Fruit fly (Drosophila melanogaster): ENCODE data around the gene Blos2.

Blos2 gene

DNA sequence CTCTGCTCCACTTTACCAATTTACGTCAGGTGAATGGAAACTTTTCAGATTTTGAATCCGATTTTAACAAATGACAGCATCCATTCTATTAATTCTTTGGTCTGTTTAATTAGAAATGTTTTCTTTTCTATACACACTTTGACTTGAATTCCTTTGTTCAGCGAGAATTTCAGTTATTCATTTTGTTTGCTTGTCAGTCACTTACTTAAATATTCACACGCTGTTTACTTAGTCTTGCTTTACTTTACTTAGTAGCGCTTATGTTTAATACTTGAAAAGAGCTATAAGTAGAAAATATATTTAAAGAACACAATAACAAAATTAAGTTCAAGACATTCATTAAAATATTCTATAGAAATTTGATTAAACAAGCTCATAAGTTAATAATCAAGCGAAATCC is 46.1 kb downstream of the Blos2 start, which contains the start of gene CG32073 (continued):
- TF ChIP-seq CG17385 (GFP tag; optimal IDR thresholded peaks at IDR 0.05), result no peak
- TF ChIP-seq sens-2 (GFP tag; IDR thresholded peaks at IDR 0.05), result no peak
- no peak for TF ChIP-seq twi (tag; optimal IDR thresholded peaks at IDR 0.05)
- TF ChIP-seq tup (GFP tag; optimal IDR thresholded peaks at IDR 0.05), result no peak
- TF ChIP-seq H2.0 (GFP tag; IDR thresholded peaks at IDR 0.05), result no peak
- TF ChIP-seq gsb (GFP tag; IDR thresholded peaks at IDR 0.05), result no peak
- TF ChIP-seq chn (GFP tag; optimal IDR thresholded peaks at IDR 0.05), result no peak
- no peak for TF ChIP-seq CG4282 (GFP tag; optimal IDR thresholded peaks at IDR 0.05)
- peak; percentile 26 for TF ChIP-seq CG3407 (GFP tag; optimal IDR thresholded peaks at IDR 0.05)
- no peak for TF ChIP-seq Optix (GFP tag; IDR thresholded peaks at IDR 0.05)
- peak; percentile 55 for TF ChIP-seq CG13296 (GFP tag; optimal IDR thresholded peaks at IDR 0.05)
- TF ChIP-seq CG13424 (tag; optimal IDR thresholded peaks at IDR 0.05), result no peak
- TF ChIP-seq toy (GFP tag; IDR thresholded peaks at IDR 0.05), result no peak
- no peak for TF ChIP-seq nau (GFP tag; optimal IDR thresholded peaks at IDR 0.05)
- no peak for TF ChIP-seq Neu2 (GFP tag; optimal IDR thresholded peaks at IDR 0.05; ENCODE audit: borderline replicate concordance)
- no peak for TF ChIP-seq CG1832 (GFP tag; optimal IDR thresholded peaks at IDR 0.05)
- TF ChIP-seq gt (GFP tag; IDR thresholded peaks at IDR 0.05), result no peak
- TF ChIP-seq sc (optimal IDR thresholded peaks at IDR 0.05), result no peak
- TF ChIP-seq sc (GFP tag; optimal IDR thresholded peaks at IDR 0.05), result no peak
- peak; percentile 51 for TF ChIP-seq ATbp (GFP tag; optimal IDR thresholded peaks at IDR 0.05)
- no peak for TF ChIP-seq cg (GFP tag; optimal IDR thresholded peaks at IDR 0.05)
- no peak for TF ChIP-seq Dip2 (GFP tag; IDR thresholded peaks at IDR 0.05)
- TF ChIP-seq CG9932 (GFP tag; IDR thresholded peaks at IDR 0.05), result no peak
- TF ChIP-seq Awh (GFP tag; IDR thresholded peaks at IDR 0.05), result 0 out of 2 replicates have a peak, but pooled peaks have one; percentile 16
- peak; percentile 23 for TF ChIP-seq CG1603 (tag; optimal IDR thresholded peaks at IDR 0.05)
- no peak for TF ChIP-seq luna (GFP tag; optimal IDR thresholded peaks at IDR 0.05)
- TF ChIP-seq CG12391 (tag; optimal IDR thresholded peaks at IDR 0.05), result no peak
- TF ChIP-seq HLH3B (GFP tag; IDR thresholded peaks at IDR 0.05), result no peak
- TF ChIP-seq CG11695 (GFP tag; IDR thresholded peaks at IDR 0.05), result 0 out of 3 replicates have a peak, but pooled peaks have one; percentile 20
- no peak for TF ChIP-seq CG9437 (GFP tag; optimal IDR thresholded peaks at IDR 0.05)
- no peak for TF ChIP-seq fu2 (GFP tag; optimal IDR thresholded peaks at IDR 0.05)
- TF ChIP-seq ro (GFP tag; IDR thresholded peaks at IDR 0.05), result no peak
- TF ChIP-seq CG14710 (tag; optimal IDR thresholded peaks at IDR 0.05), result peak; percentile 42
- no peak for TF ChIP-seq bigmax (GFP tag; optimal IDR thresholded peaks at IDR 0.05)
- TF ChIP-seq danr (GFP tag; IDR thresholded peaks at IDR 0.05), result no peak
- peak; percentile 44 for TF ChIP-seq CG2712 (tag; optimal IDR thresholded peaks at IDR 0.05)
- no peak for TF ChIP-seq CG3163 (GFP tag; optimal IDR thresholded peaks at IDR 0.05)
- no peak for TF ChIP-seq CG11398 (GFP tag; optimal IDR thresholded peaks at IDR 0.05)
- no peak for TF ChIP-seq vnd (GFP tag; IDR thresholded peaks at IDR 0.05; ENCODE audit: partially characterized antibody)
- no peak for TF ChIP-seq CG7372 (GFP tag; IDR thresholded peaks at IDR 0.05)
- no peak for TF ChIP-seq CG33557 (GFP tag; optimal IDR thresholded peaks at IDR 0.05)
- TF ChIP-seq CG34376 (GFP tag; optimal IDR thresholded peaks at IDR 0.05), result no peak
- peak; percentile 75 for TF ChIP-seq CG18599 (GFP tag; optimal IDR thresholded peaks at IDR 0.05)
- no peak for TF ChIP-seq Six4 (GFP tag; optimal IDR thresholded peaks at IDR 0.05)
- TF ChIP-seq phol (tag; optimal IDR thresholded peaks at IDR 0.05), result no peak
- no peak for TF ChIP-seq Oli (tag; optimal IDR thresholded peaks at IDR 0.05)
- no peak for TF ChIP-seq Gug (GFP tag; IDR thresholded peaks at IDR 0.05)
- TF ChIP-seq Atf3 (GFP tag; optimal IDR thresholded peaks at IDR 0.05), result no peak
- no peak for TF ChIP-seq CG10959 (GFP tag; IDR thresholded peaks at IDR 0.05)
- no peak for TF ChIP-seq sug (tag; optimal IDR thresholded peaks at IDR 0.05)
- no peak for TF ChIP-seq mirr (GFP tag; optimal IDR thresholded peaks at IDR 0.05)
- no peak for TF ChIP-seq CG8478 (optimal IDR thresholded peaks at IDR 0.05)
- peak; percentile 29 for TF ChIP-seq CG2875 (GFP tag; optimal IDR thresholded peaks at IDR 0.05)
